Fruit fly (Drosophila melanogaster): ENCODE results near the gene dj.

DNA sequence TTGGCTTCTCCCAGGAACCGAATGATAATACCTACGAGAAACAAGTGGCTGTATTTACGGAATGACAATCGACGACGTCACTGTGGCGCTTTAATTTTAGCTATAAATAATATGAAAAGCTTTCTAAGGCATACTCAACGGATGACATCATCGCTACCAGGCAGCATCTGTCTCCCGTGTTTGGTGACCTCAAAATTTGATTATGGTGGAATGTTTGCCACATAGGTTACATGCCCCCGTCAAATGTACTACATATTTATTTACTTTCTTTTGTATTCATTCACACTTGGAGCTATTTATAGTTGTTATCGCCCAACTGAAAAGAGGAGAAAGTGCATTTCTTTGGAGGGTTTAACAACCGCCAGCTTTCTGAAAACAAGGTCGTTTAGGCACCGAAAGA, 7.2 kb downstream of the dj start:
- TF ChIP-seq h (GFP tag; optimal IDR thresholded peaks at IDR 0.05) (no peak), fru (GFP tag; optimal IDR thresholded peaks at IDR 0.05) (no peak), Dfd (GFP tag; optimal IDR thresholded peaks at IDR 0.05) (no peak), Abd-B (GFP tag; optimal IDR thresholded peaks at IDR 0.05) (no peak), CG32264 (GFP tag; optimal IDR thresholded peaks at IDR 0.05) (no peak)

Measured in whole organism, wandering third instar larva.